Fruit fly (Drosophila melanogaster): Measurements from ENCODE around the gene CG7987.

DNA sequence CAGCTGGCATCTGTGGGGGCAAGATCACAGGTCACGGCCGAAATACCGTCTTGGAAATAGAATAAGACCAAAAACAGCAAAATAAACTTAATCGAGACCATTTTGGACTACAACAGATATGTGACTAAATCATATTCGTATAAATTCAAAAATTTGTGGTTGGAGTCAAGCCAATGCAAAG, 714 bp upstream of the CG7987 start, which contains the start of gene CG44094:
- TF ChIP-seq cnc (optimal IDR thresholded peaks at IDR 0.05) (no peak), pad (GFP tag; optimal IDR thresholded peaks at IDR 0.05) (no peak), Hr96 (GFP tag; optimal IDR thresholded peaks at IDR 0.05) (no peak), CG1620 (GFP tag; optimal IDR thresholded peaks at IDR 0.05) (no peak), CG33017 (tag; optimal IDR thresholded peaks at IDR 0.05) (no peak), CG11617 (GFP tag; optimal IDR thresholded peaks at IDR 0.05) (no peak), kay (GFP tag; ENCODE audit: borderline replicate concordance) (no peak), CG12768 (GFP tag; optimal IDR thresholded peaks at IDR 0.05) (no peak)
